Worm (Caenorhabditis elegans): ENCODE data around the gene nduv-2.

The nduv-2 gene

DNA sequence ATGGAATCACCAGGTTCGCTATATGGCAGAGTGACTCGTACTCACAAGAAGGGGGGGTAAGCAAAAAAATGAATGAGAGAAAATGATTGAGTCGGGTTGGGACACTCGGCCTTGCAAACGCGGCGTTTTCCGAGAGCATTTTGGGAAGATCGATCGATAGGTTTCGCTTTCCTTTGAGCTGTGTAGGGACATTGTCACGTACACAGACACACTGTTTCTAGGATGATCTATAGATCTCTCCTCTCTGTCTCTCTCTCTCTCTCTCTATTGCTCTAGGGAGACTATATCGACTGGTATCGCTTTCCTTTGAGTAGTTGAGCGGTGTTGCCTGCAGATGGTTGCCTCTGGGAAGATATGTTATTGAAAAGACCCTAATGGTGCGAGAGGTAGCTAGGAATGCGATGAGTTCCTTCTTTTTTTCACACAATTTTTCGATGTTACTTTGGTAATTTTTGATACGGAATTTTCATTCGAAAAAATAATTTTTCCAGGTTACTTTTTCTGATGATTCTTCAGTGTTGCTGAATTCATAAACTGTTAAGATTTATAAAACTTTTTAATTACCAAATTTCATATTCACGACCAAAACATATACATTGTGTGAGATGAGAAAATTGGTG lies 24.5 kb upstream of the nduv-2 start, which contains the start of gene H37A05.4:
Gene H37A05.4, minus strand, starts transcription at position 51 of the 620 bp plus-strand sequence.
- no peak for TF ChIP-seq mec-3 (tag; optimal IDR thresholded peaks at IDR 0.05; ENCODE audit: borderline replicate concordance)
- no peak for TF ChIP-seq tbx-2 (tag; optimal IDR thresholded peaks at IDR 0.05)
- TF ChIP-seq K02D7.2 (tag; optimal IDR thresholded peaks at IDR 0.05) = no peak
- no peak for TF ChIP-seq rnt-1 (tag; optimal IDR thresholded peaks at IDR 0.05)
- TF ChIP-seq che-1 (tag; optimal IDR thresholded peaks at IDR 0.05) = no peak
- no peak for TF ChIP-seq elt-4 (tag; optimal IDR thresholded peaks at IDR 0.05)
- no peak for TF ChIP-seq sox-4 (tag; optimal IDR thresholded peaks at IDR 0.05)
- TF ChIP-seq ets-4 (tag; optimal IDR thresholded peaks at IDR 0.05) = no peak

- TF ChIP-seq unc-3 (GFP tag; conservative IDR thresholded peaks at IDR 0.05) (0 out of 2 replicates have a peak, but pooled peaks have one; percentile 11), unc-3 (tag; optimal IDR thresholded peaks at IDR 0.05) (no peak), madf-2 (tag; optimal IDR thresholded peaks at IDR 0.05) (no peak)
These were observed 22.2 kb upstream of the nduv-2 start for ce11 chrV:13647617-13648016.

DNA sequence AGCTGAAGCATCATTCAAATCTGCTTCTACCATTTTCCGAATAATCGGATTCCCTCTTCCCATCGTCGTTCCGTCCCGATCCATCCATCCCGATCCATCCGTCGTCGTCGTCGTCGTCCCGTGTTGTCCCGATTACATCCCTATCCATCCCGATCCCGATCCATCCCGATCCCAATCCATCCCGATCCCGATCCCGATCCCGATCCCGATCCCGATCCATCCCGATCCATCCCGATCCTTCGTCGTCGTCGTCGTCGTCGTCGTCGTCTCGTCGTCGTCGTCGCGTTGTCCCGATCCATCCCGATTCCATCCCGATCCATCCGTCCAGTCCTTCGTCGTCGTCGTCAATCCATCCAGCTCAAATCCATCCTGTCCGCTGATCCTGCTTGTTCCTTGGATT lies 21.8 kb upstream of the nduv-2 start:
- TF ChIP-seq sdc-2 (tag; optimal IDR thresholded peaks at IDR 0.05) (no peak), ceh-9 (tag; optimal IDR thresholded peaks at IDR 0.05) (no peak), syd-9 (tag; optimal IDR thresholded peaks at IDR 0.05) (no peak), fax-1 (tag; optimal IDR thresholded peaks at IDR 0.05) (no peak), hlh-8 (tag; optimal IDR thresholded peaks at IDR 0.05) (no peak), pax-1 (tag; optimal IDR thresholded peaks at IDR 0.05) (no peak), unc-3 (GFP tag; conservative IDR thresholded peaks at IDR 0.05) (no peak), unc-3 (tag; optimal IDR thresholded peaks at IDR 0.05) (no peak), C08G9.2 (tag; optimal IDR thresholded peaks at IDR 0.05) (no peak), ttx-3 (tag; optimal IDR thresholded peaks at IDR 0.05) (no peak), C38D4.7 (GFP tag; optimal IDR thresholded peaks at IDR 0.05) (no peak), hlh-15 (tag; optimal IDR thresholded peaks at IDR 0.05) (no peak), lim-6 (tag; optimal IDR thresholded peaks at IDR 0.05) (no peak), pha-2 (tag; optimal IDR thresholded peaks at IDR 0.05) (no peak), unc-86 (tag; optimal IDR thresholded peaks at IDR 0.05) (no peak), sox-4 (tag; optimal IDR thresholded peaks at IDR 0.05) (no peak)

- TF ChIP-seq ceh-31 (tag; optimal IDR thresholded peaks at IDR 0.05) (no peak), Y22D7AL.16 (tag; optimal IDR thresholded peaks at IDR 0.05) (no peak), che-1 (tag; optimal IDR thresholded peaks at IDR 0.05) (no peak), K02D7.2 (tag; optimal IDR thresholded peaks at IDR 0.05) (peak; percentile 68), pros-1 (tag; optimal IDR thresholded peaks at IDR 0.05) (no peak), F13H6.1 (tag; optimal IDR thresholded peaks at IDR 0.05) (no peak), pha-4 (tag; optimal IDR thresholded peaks at IDR 0.05) (no peak), lim-6 (tag; optimal IDR thresholded peaks at IDR 0.05) (no peak), pha-2 (tag; optimal IDR thresholded peaks at IDR 0.05) (peak; percentile 31), syd-9 (tag; optimal IDR thresholded peaks at IDR 0.05) (no peak), ceh-19 (GFP tag; optimal IDR thresholded peaks at IDR 0.05) (no peak), ama-1 (optimal IDR thresholded peaks at IDR 0.05) (no peak), eyg-1 (tag; optimal IDR thresholded peaks at IDR 0.05) (no peak), pag-3 (tag; optimal IDR thresholded peaks at IDR 0.05; ENCODE audit: borderline replicate concordance) (no peak), ttx-3 (tag; optimal IDR thresholded peaks at IDR 0.05) (no peak), ref-2 (tag; optimal IDR thresholded peaks at IDR 0.05) (no peak), zip-5 (tag; optimal IDR thresholded peaks at IDR 0.05) (no peak), ceh-45 (GFP tag; IDR thresholded peaks at IDR 0.05) (0 out of 2 replicates have a peak, but pooled peaks have one; percentile 30), ets-4 (tag; optimal IDR thresholded peaks at IDR 0.05) (no peak), sox-4 (tag; optimal IDR thresholded peaks at IDR 0.05) (peak; percentile 40), pat-9 (tag; optimal IDR thresholded peaks at IDR 0.05) (no peak), ceh-2 (tag; optimal IDR thresholded peaks at IDR 0.05) (no peak), elt-2 (tag; optimal IDR thresholded peaks at IDR 0.05) (no peak), sox-2 (GFP tag; IDR thresholded peaks at IDR 0.05) (no peak), ceh-30 (tag; optimal IDR thresholded peaks at IDR 0.05) (no peak), ceh-48 (tag; optimal IDR thresholded peaks at IDR 0.05) (peak; percentile 1), unc-55 (GFP tag; optimal IDR thresholded peaks at IDR 0.05) (no peak), ceh-34 (tag; optimal IDR thresholded peaks at IDR 0.05) (no peak), fkh-6 (tag; optimal IDR thresholded peaks at IDR 0.05) (no peak), fkh-10 (GFP tag; optimal IDR thresholded peaks at IDR 0.05) (no peak)
These were observed 20.6 kb upstream of the nduv-2 start for ce11 chrV:13645848-13646578.
